Fruit fly (Drosophila melanogaster): ENCODE data around the gene exex.

The exex gene

DNA sequence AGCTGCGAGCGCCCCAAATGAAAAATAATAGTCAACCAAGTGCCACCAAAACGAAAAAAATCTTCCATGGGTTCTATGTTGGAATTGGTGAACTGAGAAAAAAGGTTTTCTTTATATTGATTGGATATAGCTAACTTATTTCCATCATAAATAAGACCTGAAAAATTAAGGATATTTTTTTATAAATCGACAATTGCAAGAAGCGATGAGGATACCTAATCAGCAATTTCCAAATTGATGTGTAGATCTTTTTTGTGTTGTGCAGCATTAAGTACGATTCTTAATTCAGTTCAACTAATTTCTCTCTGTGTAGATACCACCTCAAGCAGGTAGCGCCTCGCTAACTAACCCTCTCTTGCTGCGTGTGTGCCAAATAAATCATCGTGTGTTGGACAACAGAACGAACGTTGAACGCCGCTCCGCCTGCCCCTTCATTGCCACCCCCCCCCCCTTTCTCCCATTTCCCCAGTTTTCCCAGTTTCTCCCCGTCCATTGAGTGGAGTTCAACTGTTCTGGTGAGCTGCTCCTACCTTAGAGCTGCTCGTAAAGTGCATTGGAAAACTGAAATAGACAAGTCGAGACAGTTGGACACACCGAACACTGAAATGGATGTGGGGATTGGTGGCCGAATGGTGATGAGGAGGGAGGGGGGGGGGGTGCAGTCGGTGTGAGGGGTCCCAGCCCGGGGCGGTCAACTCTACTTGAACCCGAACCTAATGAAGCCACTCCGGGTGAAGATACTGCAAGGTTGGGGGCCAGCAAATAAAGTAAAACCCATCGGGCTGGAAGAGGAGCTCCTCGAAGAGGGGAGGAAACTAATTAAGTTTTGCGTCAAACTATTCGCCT is 41.1 kb downstream of the exex start (continued):
- TF ChIP-seq rgr (GFP tag; optimal IDR thresholded peaks at IDR 0.05) (peak; percentile 27), OdsH (GFP tag; optimal IDR thresholded peaks at IDR 0.05) (peak; percentile 37), Jra (GFP tag; optimal IDR thresholded peaks at IDR 0.05) (no peak), lola (GFP tag; optimal IDR thresholded peaks at IDR 0.05) (no peak), sage (GFP tag; optimal IDR thresholded peaks at IDR 0.05) (peak; percentile 14), jim (GFP tag; optimal IDR thresholded peaks at IDR 0.05) (no peak), Mio (GFP tag; optimal IDR thresholded peaks at IDR 0.05) (no peak), dmrt93B (GFP tag; optimal IDR thresholded peaks at IDR 0.05) (no peak), woc (GFP tag; optimal IDR thresholded peaks at IDR 0.05) (peak; percentile 16)

- TF ChIP-seq Hr83 (GFP tag; optimal IDR thresholded peaks at IDR 0.05; ENCODE audit: poor library complexity, severe bottlenecking) (no peak), pan (optimal IDR thresholded peaks at IDR 0.05) (no peak), lola (GFP tag; optimal IDR thresholded peaks at IDR 0.05) (no peak), CG32264 (GFP tag; optimal IDR thresholded peaks at IDR 0.05) (no peak), br (GFP tag; optimal IDR thresholded peaks at IDR 0.05) (no peak), GATAd (GFP tag; optimal IDR thresholded peaks at IDR 0.05) (no peak), dmrt93B (GFP tag; optimal IDR thresholded peaks at IDR 0.05) (no peak), dsf (GFP tag; optimal IDR thresholded peaks at IDR 0.05; ENCODE audit: borderline replicate concordance) (no peak), psq (GFP tag; optimal IDR thresholded peaks at IDR 0.05) (no peak)
Measured at dm6 chr3L:7990256-7990655, 42.3 kb downstream of the exex start.

dm6 chr3L:7992854-7993253 is 44.9 kb downstream of the exex start:
- TF ChIP-seq Rel (GFP tag; optimal IDR thresholded peaks at IDR 0.05) (no peak), Rel (tag; optimal IDR thresholded peaks at IDR 0.05) (peak; percentile 11), CG9705 (GFP tag; optimal IDR thresholded peaks at IDR 0.05) (no peak)

DNA sequence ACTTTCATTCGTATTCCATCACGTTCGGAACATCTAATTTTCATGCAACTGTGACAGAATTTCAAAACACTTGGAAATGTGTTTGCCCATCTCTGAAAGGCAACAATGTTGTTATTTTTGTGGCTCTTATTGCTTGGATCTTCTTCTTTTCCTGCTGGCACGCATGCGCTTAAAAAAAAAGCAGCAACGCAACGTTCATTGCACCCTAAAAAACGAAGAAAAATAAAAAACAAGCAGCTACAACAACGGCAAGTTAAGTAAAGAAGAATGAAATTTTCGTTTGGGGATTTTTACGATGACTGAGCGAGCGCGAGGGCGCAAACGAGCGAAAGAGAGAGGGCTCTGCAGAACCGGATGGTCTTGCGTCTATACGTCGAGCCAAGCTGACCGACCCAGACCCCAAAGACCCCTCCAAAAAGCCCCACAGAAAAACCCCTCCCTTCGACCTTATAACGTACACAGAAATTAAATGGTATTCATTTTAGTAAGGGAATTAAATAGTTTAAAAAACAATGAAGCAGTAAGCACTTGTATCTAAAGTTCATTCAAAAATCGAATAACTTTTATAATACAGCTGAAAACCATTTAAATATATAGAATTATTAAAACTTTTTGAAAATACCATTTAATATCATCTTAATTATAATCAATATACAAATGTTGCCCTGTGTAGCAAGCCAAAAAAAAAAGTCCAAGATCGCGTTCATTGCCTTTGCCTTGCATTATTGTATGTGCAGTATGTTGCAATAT is 45.8 kb downstream of the exex start:
- TF ChIP-seq rgr (GFP tag; optimal IDR thresholded peaks at IDR 0.05), result peak; percentile 41
- peak; percentile 67 for TF ChIP-seq h (GFP tag; optimal IDR thresholded peaks at IDR 0.05)
- no peak for TF ChIP-seq Dfd (GFP tag; optimal IDR thresholded peaks at IDR 0.05)
- peak; percentile 28 for TF ChIP-seq sage (GFP tag; optimal IDR thresholded peaks at IDR 0.05)
- TF ChIP-seq OdsH (GFP tag; optimal IDR thresholded peaks at IDR 0.05), result peak; percentile 39
- TF ChIP-seq fru (GFP tag; optimal IDR thresholded peaks at IDR 0.05), result peak; percentile 67
- no peak for TF ChIP-seq Myc (optimal IDR thresholded peaks at IDR 0.05)
- TF ChIP-seq HLH106 (tag; optimal IDR thresholded peaks at IDR 0.05), result peak; percentile 68
- no peak for TF ChIP-seq Hr78 (GFP tag; optimal IDR thresholded peaks at IDR 0.05)
- no peak for TF ChIP-seq Abd-B (GFP tag; optimal IDR thresholded peaks at IDR 0.05)
- TF ChIP-seq dl (GFP tag; optimal IDR thresholded peaks at IDR 0.05; ENCODE audit: insufficient read depth in 1 of 2, partially characterized antibody in 2 of 2), result peak in 1 of 2 experiments; percentile 36
- TF ChIP-seq pan (optimal IDR thresholded peaks at IDR 0.05), result no peak
- no peak for TF ChIP-seq Dif (GFP tag; optimal IDR thresholded peaks at IDR 0.05; ENCODE audit: partially characterized antibody)
- peak; percentile 1 for TF ChIP-seq CG9705 (GFP tag; optimal IDR thresholded peaks at IDR 0.05)
- peak; percentile 81 for TF ChIP-seq woc (GFP tag; optimal IDR thresholded peaks at IDR 0.05)
- TF ChIP-seq N (GFP tag; optimal IDR thresholded peaks at IDR 0.05), result no peak
- TF ChIP-seq tai (GFP tag; optimal IDR thresholded peaks at IDR 0.05), result peak; percentile 2
- peak; percentile 0 for TF ChIP-seq brk (GFP tag; optimal IDR thresholded peaks at IDR 0.05)
- TF ChIP-seq lola (GFP tag; optimal IDR thresholded peaks at IDR 0.05), result no peak
- peak; percentile 65 for TF ChIP-seq psq (GFP tag; optimal IDR thresholded peaks at IDR 0.05)
- peak; percentile 31 for TF ChIP-seq br (GFP tag; optimal IDR thresholded peaks at IDR 0.05)
- TF ChIP-seq GATAd (GFP tag; optimal IDR thresholded peaks at IDR 0.05), result no peak
- no peak for TF ChIP-seq usp (GFP tag; optimal IDR thresholded peaks at IDR 0.05)
- peak; percentile 60 for TF ChIP-seq CrebA (GFP tag; optimal IDR thresholded peaks at IDR 0.05; ENCODE audit: borderline replicate concordance)
- TF ChIP-seq sv (GFP tag; optimal IDR thresholded peaks at IDR 0.05), result no peak
- TF ChIP-seq CG32264 (GFP tag; optimal IDR thresholded peaks at IDR 0.05), result no peak
- TF ChIP-seq ey (GFP tag; optimal IDR thresholded peaks at IDR 0.05), result peak; percentile 8
- TF ChIP-seq Jra (GFP tag; optimal IDR thresholded peaks at IDR 0.05), result no peak
- TF ChIP-seq dmrt93B (GFP tag; optimal IDR thresholded peaks at IDR 0.05), result peak; percentile 51
- no peak for TF ChIP-seq Hnf4 (GFP tag; optimal IDR thresholded peaks at IDR 0.05)
- TF ChIP-seq Vsx2 (GFP tag; optimal IDR thresholded peaks at IDR 0.05; ENCODE audit: partially characterized antibody), result peak; percentile 50
- TF ChIP-seq Sp1 (GFP tag; optimal IDR thresholded peaks at IDR 0.05), result peak; percentile 78
- no peak for TF ChIP-seq Hr83 (GFP tag; optimal IDR thresholded peaks at IDR 0.05; ENCODE audit: poor library complexity, severe bottlenecking)
- TF ChIP-seq dsf (GFP tag; optimal IDR thresholded peaks at IDR 0.05; ENCODE audit: borderline replicate concordance), result no peak
- no peak for TF ChIP-seq Mio (GFP tag; optimal IDR thresholded peaks at IDR 0.05)
- TF ChIP-seq Rel (GFP tag; optimal IDR thresholded peaks at IDR 0.05), result peak; percentile 41
- TF ChIP-seq Rel (tag; optimal IDR thresholded peaks at IDR 0.05), result peak; percentile 82
- TF ChIP-seq foxo (GFP tag; optimal IDR thresholded peaks at IDR 0.05), result peak; percentile 38 to 56
- TF ChIP-seq jim (GFP tag; optimal IDR thresholded peaks at IDR 0.05), result peak; percentile 70
